Worm (Caenorhabditis elegans) whole organism, midembryonic: ENCODE measurements around the gene Y53F4B.27.

Experiments used
- T22C8.4 ChIP-seq: fragments of 200-800 bp; sonication (Bioruptor generic); IDR thresholded peaks from 2 replicates; pipeline ENCODE4 v1.3.6; 2022; ENCODE audit warnings: missing genetic modification characterization, missing compliant biosample characterization
- cog-1 ChIP-seq: sonication (generic microtip); optimal IDR thresholded peaks from 2 replicates; lab custom pipeline; 2016; ENCODE audit warnings: missing genetic modification characterization, missing compliant biosample characterization
- flt-1 ChIP-seq: fragments of 200-800 bp; sonication (Bioruptor generic); IDR thresholded peaks from 2 replicates; pipeline ENCODE4 v1.3.6; 2022; ENCODE audit warnings: missing genetic modification characterization, missing compliant biosample characterization
- klf-2 ChIP-seq: fragments of 200-800 bp; sonication (Bioruptor generic); conservative IDR thresholded peaks from 2 replicates; pipeline ENCODE4 v1.3.6; 2022; ENCODE audit warnings: missing genetic modification reagents, missing genetic modification characterization, missing compliant biosample characterization
- med-1 ChIP-seq: sonication (generic microtip); optimal IDR thresholded peaks from 2 replicates; lab custom pipeline; 2017; ENCODE audit warnings: missing genetic modification characterization, mild to moderate bottlenecking, missing compliant biosample characterization, antibody characterized with exemption, missing genetic modification reagents; ENCODE audit not compliant: insufficient read depth
- ref-1 ChIP-seq: fragments of 200-800 bp; sonication (Bioruptor generic); conservative IDR thresholded peaks from 2 replicates; pipeline ENCODE4 v1.3.6; 2022; ENCODE audit warnings: missing genetic modification reagents, missing genetic modification characterization, missing compliant biosample characterization
- tab-1 ChIP-seq: fragments of 200-800 bp; sonication (Bioruptor generic); IDR thresholded peaks from 2 replicates; pipeline ENCODE4 v1.3.6; 2022; ENCODE audit warnings: missing genetic modification characterization, missing compliant biosample characterization
- ztf-23 ChIP-seq: fragments of 200-800 bp; sonication (Bioruptor generic); IDR thresholded peaks from 2 replicates; pipeline ENCODE4 v1.3.6; 2022; ENCODE audit warnings: missing genetic modification reagents, missing genetic modification characterization, missing compliant biosample characterization
- ztf-29 ChIP-seq: fragments of 200-800 bp; sonication (Bioruptor generic); IDR thresholded peaks from 2 replicates; pipeline ENCODE4 v1.3.6; 2022; ENCODE audit warnings: missing genetic modification reagents, missing genetic modification characterization, missing compliant biosample characterization

The Y53F4B.27 gene

DNA sequence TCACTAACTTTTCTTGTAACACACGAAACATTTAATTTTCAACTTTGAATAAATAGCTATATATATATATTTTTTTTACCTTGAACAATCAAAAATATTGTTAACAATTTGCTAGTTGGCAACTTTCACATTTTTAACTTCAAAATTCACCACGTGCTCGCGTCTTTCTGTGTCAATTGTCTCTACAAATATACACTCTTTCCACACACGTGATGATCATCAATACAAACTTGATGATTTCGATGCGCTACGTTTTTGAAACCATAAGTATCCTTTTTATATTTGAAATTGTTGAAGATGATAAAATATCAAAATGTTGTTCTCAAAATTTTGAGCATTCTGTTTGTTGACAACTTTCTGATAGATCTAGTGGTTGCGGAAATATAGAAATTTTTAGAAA is 49.7 kb downstream of the Y53F4B.27 start:
- TF ChIP-seq tab-1 (GFP tag; lab: Robert Waterston, UW), result no peak
- TF ChIP-seq ztf-29 (GFP tag; lab: Robert Waterston, UW), result no peak
- no peak for TF ChIP-seq ztf-23 (GFP tag; lab: Robert Waterston, UW)

DNA sequence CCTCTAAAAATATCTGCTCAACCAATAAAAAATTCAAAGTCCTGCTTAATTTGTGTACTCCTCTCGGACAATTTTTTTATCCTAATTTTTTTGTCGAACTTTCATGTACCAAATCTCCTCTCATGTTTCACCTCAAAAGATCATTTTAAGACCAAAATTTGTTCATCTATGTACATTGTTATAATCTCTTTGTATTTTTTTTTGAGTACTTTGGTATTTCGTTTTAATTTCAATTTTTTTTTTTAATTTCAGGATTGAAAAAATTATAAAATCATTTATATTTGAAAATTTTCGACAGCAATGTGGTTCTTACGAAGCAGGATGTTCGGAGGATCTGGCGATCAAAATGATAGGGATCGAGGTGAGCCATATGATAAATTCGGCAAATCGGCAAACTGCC is 50.7 kb downstream of the Y53F4B.27 start, which contains the start of gene spsb-1:
Gene spsb-1, plus strand, starts transcription at position 301 of the 400 bp plus-strand sequence.
- TF ChIP-seq cog-1 (tag; lab: Kevin White, UChicago), result no peak
- no peak for TF ChIP-seq ref-1
- TF ChIP-seq ztf-23 (GFP tag; lab: Robert Waterston, UW), result no peak
- TF ChIP-seq flt-1 (GFP tag; lab: Robert Waterston, UW), result no peak
- no peak for TF ChIP-seq T22C8.4 (GFP tag; lab: Robert Waterston, UW)
- no peak for TF ChIP-seq ztf-29 (GFP tag; lab: Robert Waterston, UW)
- no peak for TF ChIP-seq klf-2 (GFP tag; lab: Robert Waterston, UW)
- TF ChIP-seq med-1 (GFP tag; lab: Kevin White, UChicago), result no peak
- no peak for TF ChIP-seq tab-1 (GFP tag; lab: Robert Waterston, UW)

DNA sequence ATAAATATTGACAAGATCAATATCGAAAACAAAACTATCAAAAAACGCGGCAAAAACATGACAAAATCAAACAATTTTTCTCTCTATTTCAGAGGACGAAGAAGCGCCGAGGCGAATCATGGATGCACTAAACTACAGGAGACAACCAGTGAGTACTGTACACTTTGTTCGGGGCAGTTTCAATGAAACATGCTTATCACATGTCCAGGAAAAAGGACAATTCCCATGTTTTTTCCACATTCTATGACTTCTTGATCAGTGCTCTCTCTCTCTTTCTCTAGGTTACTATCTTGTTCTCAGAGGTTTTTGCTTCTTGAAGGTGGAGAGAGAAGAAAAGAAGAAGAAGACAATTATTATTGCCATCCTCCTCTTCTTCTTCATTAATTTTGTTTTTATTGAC is 51.8 kb downstream of the Y53F4B.27 start:
- TF ChIP-seq ztf-23 (GFP tag; lab: Robert Waterston, UW), result no peak
- TF ChIP-seq tab-1 (GFP tag; lab: Robert Waterston, UW), result no peak
- TF ChIP-seq cog-1 (tag; lab: Kevin White, UChicago), result no peak
- TF ChIP-seq klf-2 (GFP tag; lab: Robert Waterston, UW), result no peak
- TF ChIP-seq med-1 (GFP tag; lab: Kevin White, UChicago), result no peak
- no peak for TF ChIP-seq flt-1 (GFP tag; lab: Robert Waterston, UW)
- TF ChIP-seq ref-1, result no peak
- TF ChIP-seq T22C8.4 (GFP tag; lab: Robert Waterston, UW), result no peak
- TF ChIP-seq ztf-29 (GFP tag; lab: Robert Waterston, UW), result no peak
